Fruit fly (Drosophila melanogaster) whole organism, embryonic: Measurements from ENCODE around the gene CG5969.

Experiments
- B-H2 ChIP-seq: fragments of 200-800 bp; sonication (Bioruptor generic); optimal IDR thresholded peaks from 2 replicates; lab custom pipeline; 2018; ENCODE audit warnings: missing biosample characterization, mild to moderate bottlenecking, missing genetic modification characterization
- Blimp-1 ChIP-seq: fragments of 200-800 bp; sonication (Bioruptor generic); optimal IDR thresholded peaks from 3 replicates; lab custom pipeline; 2018; ENCODE audit warnings: missing biosample characterization, missing genetic modification characterization, mild to moderate bottlenecking, moderate library complexity, missing genetic modification reagents
- CG10209 ChIP-seq: fragments of 200-800 bp; sonication (Bioruptor generic); optimal IDR thresholded peaks from 3 replicates; lab custom pipeline; 2017; ENCODE audit warnings: missing biosample characterization, mild to moderate bottlenecking, missing genetic modification characterization, missing genetic modification reagents
- CG10274 ChIP-seq: fragments of 200-800 bp; sonication (Bioruptor generic); optimal IDR thresholded peaks from 3 replicates; lab custom pipeline; 2017; ENCODE audit warnings: missing biosample characterization, mild to moderate bottlenecking, missing genetic modification characterization
- CG11504 ChIP-seq: fragments of 200-800 bp; sonication (Bioruptor generic); optimal IDR thresholded peaks from 3 replicates; lab custom pipeline; 2019; ENCODE audit warnings: missing biosample characterization, mild to moderate bottlenecking, missing genetic modification characterization, moderate library complexity
- CG11695 ChIP-seq: fragments of 200-800 bp; sonication (Bioruptor generic); IDR thresholded peaks from 3 replicates; pipeline ENCODE4 v1.3.6; 2022; ENCODE audit warnings: missing biosample characterization, missing genetic modification characterization
- CG13296 ChIP-seq: fragments of 200-800 bp; sonication (Bioruptor generic); optimal IDR thresholded peaks from 3 replicates; lab custom pipeline; 2018; ENCODE audit warnings: missing biosample characterization, mild to moderate bottlenecking, missing genetic modification characterization
- CG15514 ChIP-seq: fragments of 200-800 bp; sonication (Bioruptor generic); optimal IDR thresholded peaks from 3 replicates; lab custom pipeline; 2017; ENCODE audit warnings: missing biosample characterization, missing genetic modification characterization, mild to moderate bottlenecking, moderate library complexity, missing genetic modification reagents
- CG1603 ChIP-seq: fragments of 200-800 bp; sonication (Bioruptor generic); optimal IDR thresholded peaks from 2 replicates; lab custom pipeline; 2019; ENCODE audit warnings: missing biosample characterization, mild to moderate bottlenecking, missing genetic modification characterization, moderate library complexity
- CG16813 ChIP-seq: fragments of 200-800 bp; sonication (Bioruptor generic); IDR thresholded peaks from 3 replicates; pipeline ENCODE4 v1.3.6; 2022; ENCODE audit warnings: missing biosample characterization, missing genetic modification characterization; ENCODE audit not compliant: partially characterized antibody
- CG2678 ChIP-seq: fragments of 200-800 bp; sonication (Bioruptor generic); optimal IDR thresholded peaks from 3 replicates; lab custom pipeline; 2019; ENCODE audit warnings: missing biosample characterization, mild to moderate bottlenecking, missing genetic modification characterization, moderate library complexity
- CG2889 ChIP-seq: fragments of 200-800 bp; sonication (Bioruptor generic); IDR thresholded peaks from 3 replicates; pipeline ENCODE4 v1.3.6; 2022; ENCODE audit warnings: missing biosample characterization, missing genetic modification characterization
- CG31441 ChIP-seq: fragments of 200-800 bp; sonication (Bioruptor generic); IDR thresholded peaks from 2 replicates; pipeline ENCODE4 v1.3.6; 2022; ENCODE audit warnings: missing biosample characterization, missing genetic modification characterization
- CG3281 ChIP-seq: fragments of 200-800 bp; sonication (Bioruptor generic); optimal IDR thresholded peaks from 3 replicates; lab custom pipeline; 2017; ENCODE audit warnings: missing biosample characterization, mild to moderate bottlenecking, missing genetic modification characterization
- CG3407 ChIP-seq: fragments of 200-800 bp; sonication (Bioruptor generic); optimal IDR thresholded peaks from 2 replicates; lab custom pipeline; 2018; ENCODE audit warnings: missing biosample characterization, mild to moderate bottlenecking, missing genetic modification characterization
- CG6683 ChIP-seq: fragments of 200-800 bp; sonication (Bioruptor generic); optimal IDR thresholded peaks from 2 replicates; lab custom pipeline; 2017; ENCODE audit warnings: missing biosample characterization, mild to moderate bottlenecking, missing genetic modification characterization, missing genetic modification reagents
- CG7745 ChIP-seq: fragments of 200-800 bp; sonication (Bioruptor generic); optimal IDR thresholded peaks from 2 replicates; lab custom pipeline; 2018; ENCODE audit warnings: missing biosample characterization, mild to moderate bottlenecking, missing genetic modification characterization, moderate library complexity
- CG7987 ChIP-seq: fragments of 200-800 bp; sonication (Bioruptor generic); optimal IDR thresholded peaks from 2 replicates; lab custom pipeline; 2018; ENCODE audit warnings: missing biosample characterization, mild to moderate bottlenecking, missing genetic modification characterization, moderate library complexity
- CG8924 ChIP-seq: fragments of 200-800 bp; optimal IDR thresholded peaks from 3 replicates; lab custom pipeline; 2019; ENCODE audit warnings: missing biosample characterization, mild to moderate bottlenecking, missing genetic modification characterization, moderate library complexity
- CG8944 ChIP-seq: fragments of 200-800 bp; sonication (Bioruptor generic); optimal IDR thresholded peaks from 3 replicates; lab custom pipeline; 2016; ENCODE audit warnings: missing biosample characterization, missing genetic modification characterization
- CG9817 ChIP-seq: fragments of 200-800 bp; sonication (Bioruptor generic); optimal IDR thresholded peaks from 2 replicates; lab custom pipeline; 2018; ENCODE audit warnings: missing biosample characterization, mild to moderate bottlenecking, missing genetic modification characterization, moderate library complexity
- CoRest ChIP-seq: fragments of 200-800 bp; sonication (Bioruptor generic); optimal IDR thresholded peaks from 3 replicates; lab custom pipeline; 2018; ENCODE audit warnings: missing biosample characterization, mild to moderate bottlenecking, missing genetic modification characterization, moderate library complexity
- CrebB ChIP-seq: fragments of 200-800 bp; sonication (Bioruptor generic); optimal IDR thresholded peaks from 3 replicates; lab custom pipeline; 2018; ENCODE audit warnings: missing biosample characterization, mild to moderate bottlenecking, missing genetic modification characterization
- D19B ChIP-seq: fragments of 200-800 bp; sonication (Bioruptor generic); optimal IDR thresholded peaks from 2 replicates; lab custom pipeline; 2017; ENCODE audit warnings: missing biosample characterization, mild to moderate bottlenecking, missing genetic modification characterization
- Dp ChIP-seq: fragments of 200-800 bp; sonication (Bioruptor generic); optimal IDR thresholded peaks from 2 replicates; lab custom pipeline; 2018; ENCODE audit warnings: missing biosample characterization, mild to moderate bottlenecking, missing genetic modification characterization, moderate library complexity
- Ets97D ChIP-seq: fragments of 200-800 bp; sonication (Bioruptor generic); optimal IDR thresholded peaks from 3 replicates; lab custom pipeline; 2016; ENCODE audit warnings: missing biosample characterization, missing genetic modification characterization
- Fer1 ChIP-seq: fragments of 200-800 bp; sonication (Bioruptor generic); optimal IDR thresholded peaks from 2 replicates; lab custom pipeline; 2017; ENCODE audit warnings: missing biosample characterization, mild to moderate bottlenecking, missing genetic modification characterization
- HLH4C ChIP-seq: fragments of 200-800 bp; sonication (Bioruptor generic); IDR thresholded peaks from 3 replicates; pipeline ENCODE4 v1.3.6; 2022; ENCODE audit warnings: missing biosample characterization, missing genetic modification characterization; ENCODE audit not compliant: partially characterized antibody
- HmgD ChIP-seq: fragments of 200-800 bp; sonication (Bioruptor generic); optimal IDR thresholded peaks from 3 replicates; lab custom pipeline; 2016; ENCODE audit warnings: missing biosample characterization, missing genetic modification characterization
- Hmr ChIP-seq: fragments of 200-800 bp; sonication (Bioruptor generic); optimal IDR thresholded peaks from 3 replicates; lab custom pipeline; 2017; ENCODE audit warnings: mild to moderate bottlenecking, missing biosample characterization, missing genetic modification reagents, missing genetic modification characterization
- Mad ChIP-seq: fragments of 200-800 bp; sonication (Bioruptor generic); optimal IDR thresholded peaks from 2 replicates; lab custom pipeline; 2016; ENCODE audit warnings: missing biosample characterization, missing genetic modification characterization
- Meics ChIP-seq: fragments of 200-800 bp; sonication (Bioruptor generic); optimal IDR thresholded peaks from 2 replicates; lab custom pipeline; 2017; ENCODE audit warnings: missing biosample characterization, mild to moderate bottlenecking, missing genetic modification characterization
- Stat92E ChIP-seq, 3 experiments: fragments of >200 bp in 2 of 3; fragments of 200-800 bp in 1 of 3; sonication (Bioruptor generic) in 1 of 3; optimal IDR thresholded peaks; 2 replicates each; lab custom pipeline; 2017 to 2019; ENCODE audit warnings: missing biosample characterization in 3 of 3, missing genetic modification characterization in 3 of 3, mild to moderate bottlenecking in 1 of 3, moderate library complexity in 1 of 3
- Vsx1 ChIP-seq: fragments of 200-800 bp; sonication (Bioruptor generic); optimal IDR thresholded peaks from 2 replicates; lab custom pipeline; 2017; ENCODE audit warnings: missing biosample characterization, mild to moderate bottlenecking, missing genetic modification characterization, missing genetic modification reagents
- amos ChIP-seq: fragments of 200-800 bp; sonication (Bioruptor generic); IDR thresholded peaks from 2 replicates; pipeline ENCODE4 v1.3.6; 2022; ENCODE audit warnings: missing biosample characterization, missing genetic modification characterization; ENCODE audit not compliant: partially characterized antibody
- bsh ChIP-seq, 2 experiments: fragments of 200-800 bp; sonication (Bioruptor generic); optimal IDR thresholded peaks; 2 replicates each; lab custom pipeline; 2017 to 2018; ENCODE audit warnings: mild to moderate bottlenecking in 2 of 2, missing biosample characterization in 2 of 2, missing genetic modification characterization in 2 of 2, moderate library complexity in 1 of 2
- croc ChIP-seq: fragments of 200-800 bp; sonication (Bioruptor generic); conservative IDR thresholded peaks from 3 replicates; pipeline ENCODE4 v1.3.6; 2022; ENCODE audit warnings: missing biosample characterization, missing genetic modification characterization
- fd102C ChIP-seq: fragments of 200-800 bp; sonication (Bioruptor generic); optimal IDR thresholded peaks from 2 replicates; lab custom pipeline; 2018; ENCODE audit warnings: missing biosample characterization, mild to moderate bottlenecking, missing genetic modification characterization, moderate library complexity
- fd3F ChIP-seq: fragments of 200-800 bp; sonication (Bioruptor generic); optimal IDR thresholded peaks from 2 replicates; lab custom pipeline; 2018; ENCODE audit warnings: missing biosample characterization, mild to moderate bottlenecking, missing genetic modification characterization, moderate library complexity
- fd64A ChIP-seq: fragments of 200-800 bp; sonication (Bioruptor generic); optimal IDR thresholded peaks from 3 replicates; lab custom pipeline; 2018; ENCODE audit warnings: missing biosample characterization, mild to moderate bottlenecking, missing genetic modification characterization
- gem ChIP-seq: fragments of 200-800 bp; sonication (Bioruptor generic); optimal IDR thresholded peaks from 2 replicates; lab custom pipeline; 2019; ENCODE audit warnings: missing biosample characterization, mild to moderate bottlenecking, missing genetic modification characterization, moderate library complexity
- insv ChIP-seq, 2 experiments: fragments of 200-800 bp; sonication (Bioruptor generic); optimal IDR thresholded peaks; 3 replicates each; lab custom pipeline; 2016 to 2018; ENCODE audit warnings: missing biosample characterization in 2 of 2, missing genetic modification characterization in 2 of 2
- lbe ChIP-seq: fragments of 200-800 bp; sonication (Bioruptor generic); optimal IDR thresholded peaks from 2 replicates; lab custom pipeline; 2016; ENCODE audit warnings: missing biosample characterization, mild to moderate bottlenecking, missing genetic modification characterization
- nerfin-1 ChIP-seq: fragments of 200-800 bp; sonication (Bioruptor generic); optimal IDR thresholded peaks from 3 replicates; lab custom pipeline; 2019; ENCODE audit warnings: missing biosample characterization, mild to moderate bottlenecking, missing genetic modification characterization, moderate library complexity
- onecut ChIP-seq: fragments of 200-800 bp; sonication (Bioruptor generic); IDR thresholded peaks from 2 replicates; pipeline ENCODE4 v1.3.6; 2022; ENCODE audit warnings: missing biosample characterization, missing genetic modification characterization
- pzg ChIP-seq: fragments of 200-800 bp; sonication (Bioruptor generic); optimal IDR thresholded peaks from 3 replicates; lab custom pipeline; 2018; ENCODE audit warnings: missing biosample characterization, mild to moderate bottlenecking, missing genetic modification characterization, moderate library complexity
- schlank ChIP-seq: fragments of 200-800 bp; sonication (Bioruptor generic); optimal IDR thresholded peaks from 2 replicates; lab custom pipeline; 2018; ENCODE audit warnings: missing biosample characterization, mild to moderate bottlenecking, missing genetic modification characterization
- shn ChIP-seq: fragments of 200-800 bp; sonication (Bioruptor generic); optimal IDR thresholded peaks from 3 replicates; lab custom pipeline; 2016; ENCODE audit warnings: missing biosample characterization, missing genetic modification characterization

CG5969 gene

dm6 chr3L:20447957-20448356, 25.6 kb upstream of the CG5969 start (continued):
- TF ChIP-seq onecut (GFP tag; lab: Robert Waterston, UW) (peak; percentile 8; the same call in 1 of the 2 replicates), CG11695 (GFP tag; lab: Robert Waterston, UW) (0 out of 3 replicates have a peak, but pooled peaks have one; percentile 30), nerfin-1 (tag; lab: Kevin White, UChicago) (peak; percentile 21), CG1603 (tag; lab: Kevin White, UChicago) (peak; percentile 2), CG9817 (tag; lab: Kevin White, UChicago) (peak; percentile 29), CrebB (tag; lab: Kevin White, UChicago) (peak; percentile 59), HmgD (GFP tag; lab: Kevin White, UChicago) (no peak), Stat92E (GFP tag; optimal IDR thresholded peaks at IDR 0.05; lab: Kevin White, UChicago) (peak in 1 of 3 experiments; percentile 38), CG3281 (GFP tag; lab: Kevin White, UChicago) (peak; percentile 80), amos (GFP tag; lab: Robert Waterston, UW) (no peak), CG10274 (GFP tag; lab: Kevin White, UChicago) (no peak), B-H2 (peak; percentile 30), Fer1 (GFP tag; lab: Kevin White, UChicago) (peak; percentile 75), CG7745 (tag; lab: Kevin White, UChicago) (peak; percentile 83), CG31441 (GFP tag; lab: Robert Waterston, UW) (peak; percentile 25; the same call in 1 of the 2 replicates), CG7987 (peak; percentile 82), lbe (peak; percentile 61), fd3F (GFP tag; lab: Kevin White, UChicago) (peak; percentile 61), Hmr (GFP tag; lab: Kevin White, UChicago) (peak; percentile 69), gem (tag; lab: Kevin White, UChicago) (peak; percentile 27), fd102C (GFP tag; lab: Kevin White, UChicago) (peak; percentile 48), insv (GFP tag; optimal IDR thresholded peaks at IDR 0.05; lab: Kevin White, UChicago) (peak in 1 of 2 experiments; percentile 10), HLH4C (no peak), Vsx1 (GFP tag; lab: Kevin White, UChicago) (peak; percentile 69), Ets97D (GFP tag; lab: Kevin White, UChicago) (no peak), schlank (tag; lab: Kevin White, UChicago) (peak; percentile 63), CG8924 (tag; lab: Kevin White, UChicago) (peak; percentile 26), Dp (GFP tag; lab: Kevin White, UChicago) (no peak), CG2678 (tag; lab: Kevin White, UChicago) (peak; percentile 66), Blimp-1 (GFP tag; lab: Kevin White, UChicago) (peak; percentile 7), shn (GFP tag; lab: Kevin White, UChicago) (no peak), Mad (GFP tag; lab: Kevin White, UChicago) (no peak), fd64A (GFP tag; lab: Kevin White, UChicago) (peak; percentile 1), D19B (GFP tag; lab: Kevin White, UChicago) (peak; percentile 9), CG11504 (tag; lab: Kevin White, UChicago) (peak; percentile 17), CG2889 (GFP tag; lab: Robert Waterston, UW) (no peak), CG10209 (GFP tag; lab: Kevin White, UChicago) (peak; percentile 39), CoRest (peak; percentile 20), CG3407 (no peak), CG13296 (peak; percentile 69), croc (GFP tag; lab: Robert Waterston, UW) (no peak), CG16813 (GFP tag; lab: Robert Waterston, UW) (no peak), CG6683 (peak; percentile 20), CG8944 (no peak), CG15514 (GFP tag; lab: Kevin White, UChicago) (peak; percentile 61), pzg (GFP tag; lab: Kevin White, UChicago) (no peak), bsh (GFP tag; optimal IDR thresholded peaks at IDR 0.05; lab: Kevin White, UChicago) (peak in 1 of 2 experiments; percentile 5), Meics (GFP tag; lab: Kevin White, UChicago) (peak; percentile 48)
